Fruit fly (Drosophila melanogaster): ENCODE measurements around the gene Cmpk.
A peak's percentile ranks its signal among the peaks of the same experiment; 100 is the strongest.

Cmpk gene

dm6 chr3R:26042131-26042885, 12.9 kb downstream of the Cmpk start (continued):
- peak; percentile 92 for TF ChIP-seq Asciz (GFP tag; optimal IDR thresholded peaks at IDR 0.05)
- peak; percentile 95 for TF ChIP-seq CG7556 (GFP tag; optimal IDR thresholded peaks at IDR 0.05)
- TF ChIP-seq ttk (GFP tag; IDR thresholded peaks at IDR 0.05), result peak; percentile 96
- TF ChIP-seq tll (GFP tag; optimal IDR thresholded peaks at IDR 0.05), result peak in 1 of 2 experiments; percentile 51
- TF ChIP-seq Ptx1 (GFP tag; IDR thresholded peaks at IDR 0.05), result peak; percentile 98
- TF ChIP-seq CG12942 (GFP tag; optimal IDR thresholded peaks at IDR 0.05), result peak; percentile 96
- TF ChIP-seq CG1792 (GFP tag; optimal IDR thresholded peaks at IDR 0.05), result peak; percentile 95
- peak; percentile 99 for TF ChIP-seq dysf (GFP tag; IDR thresholded peaks at IDR 0.05)
- no peak for TF ChIP-seq unc-4 (GFP tag; IDR thresholded peaks at IDR 0.05; ENCODE audit: partially characterized antibody)
- no peak for TF ChIP-seq sna (GFP tag; IDR thresholded peaks at IDR 0.05; ENCODE audit: partially characterized antibody)
- TF ChIP-seq sisA (GFP tag; IDR thresholded peaks at IDR 0.05), result peak; percentile 96
- peak; percentile 97 for TF ChIP-seq slp2 (GFP tag; optimal IDR thresholded peaks at IDR 0.05)
- TF ChIP-seq phol (tag; optimal IDR thresholded peaks at IDR 0.05), result peak; percentile 95
- TF ChIP-seq CG4820 (GFP tag; optimal IDR thresholded peaks at IDR 0.05), result peak; percentile 95
- no peak for TF ChIP-seq yki (optimal IDR thresholded peaks at IDR 0.05)
- peak; percentile 95 for TF ChIP-seq ATbp (GFP tag; optimal IDR thresholded peaks at IDR 0.05)
- peak; percentile 96 for TF ChIP-seq caup (GFP tag; optimal IDR thresholded peaks at IDR 0.05; ENCODE audit: severe bottlenecking)
- peak; percentile 98 for TF ChIP-seq Atf-2 (GFP tag; optimal IDR thresholded peaks at IDR 0.05)
- peak in 1 of 3 experiments; percentile 92 for TF ChIP-seq lola (GFP tag; optimal IDR thresholded peaks at IDR 0.05)
- TF ChIP-seq nom (GFP tag; optimal IDR thresholded peaks at IDR 0.05), result peak; percentile 75
- TF ChIP-seq tio (GFP tag; optimal IDR thresholded peaks at IDR 0.05), result peak; percentile 97
- TF ChIP-seq mirr (GFP tag; optimal IDR thresholded peaks at IDR 0.05), result peak; percentile 88
- TF ChIP-seq Pdp1 (GFP tag; optimal IDR thresholded peaks at IDR 0.05), result peak; percentile 96 to 97
- TF ChIP-seq tin (GFP tag; optimal IDR thresholded peaks at IDR 0.05), result peak; percentile 97
- TF ChIP-seq MTF-1 (GFP tag; optimal IDR thresholded peaks at IDR 0.05; ENCODE audit: borderline replicate concordance), result peak; percentile 87
- peak; percentile 79 for TF ChIP-seq CG7928 (GFP tag; optimal IDR thresholded peaks at IDR 0.05)
- no peak for TF ChIP-seq hth (optimal IDR thresholded peaks at IDR 0.05)
- TF ChIP-seq Sox102F (GFP tag; optimal IDR thresholded peaks at IDR 0.05), result peak; percentile 98
- TF ChIP-seq NK7.1 (GFP tag; optimal IDR thresholded peaks at IDR 0.05), result peak; percentile 95
- TF ChIP-seq CG12744 (GFP tag; optimal IDR thresholded peaks at IDR 0.05), result peak; percentile 93
- peak; percentile 91 for TF ChIP-seq GATAe (GFP tag; conservative IDR thresholded peaks at IDR 0.05)
- peak; percentile 93 for TF ChIP-seq gsb-n (tag; optimal IDR thresholded peaks at IDR 0.05)
- peak; percentile 95 for TF ChIP-seq gcm (GFP tag; optimal IDR thresholded peaks at IDR 0.05)
- TF ChIP-seq cwo (GFP tag; optimal IDR thresholded peaks at IDR 0.05), result peak; percentile 94
- TF ChIP-seq amos (GFP tag; IDR thresholded peaks at IDR 0.05; ENCODE audit: partially characterized antibody), result no peak
- TF ChIP-seq HmgZ (tag; optimal IDR thresholded peaks at IDR 0.05), result peak; percentile 96
- TF ChIP-seq CG17361 (GFP tag; IDR thresholded peaks at IDR 0.05), result peak; percentile 97
- peak; percentile 89 for TF ChIP-seq ssp (GFP tag; IDR thresholded peaks at IDR 0.05)
- TF ChIP-seq Xrp1 (GFP tag; IDR thresholded peaks at IDR 0.05), result peak; percentile 98
- peak; percentile 99 for TF ChIP-seq gro (GFP tag; optimal IDR thresholded peaks at IDR 0.05)
- peak; percentile 97 for TF ChIP-seq H15 (GFP tag; IDR thresholded peaks at IDR 0.05)
- TF ChIP-seq trem (tag; optimal IDR thresholded peaks at IDR 0.05), result peak; percentile 87
- peak; percentile 85 for TF ChIP-seq CG7987 (GFP tag; optimal IDR thresholded peaks at IDR 0.05)
- TF ChIP-seq lmd (GFP tag; IDR thresholded peaks at IDR 0.05), result peak; percentile 97
- TF ChIP-seq MESR4 (GFP tag; optimal IDR thresholded peaks at IDR 0.05), result peak; percentile 67
- peak; percentile 97 for TF ChIP-seq CG11456 (GFP tag; IDR thresholded peaks at IDR 0.05)
- peak; percentile 88 for TF ChIP-seq Usf (GFP tag; optimal IDR thresholded peaks at IDR 0.05)
- TF ChIP-seq rib (GFP tag; IDR thresholded peaks at IDR 0.05), result peak; percentile 89
- peak; percentile 96 for TF ChIP-seq Mes4 (GFP tag; optimal IDR thresholded peaks at IDR 0.05)

Measured in whole organism, embryonic.